Worm (Caenorhabditis elegans) whole organism, L1 larva: ENCODE data around the gene attf-2.

ENCODE experiments used
- F16B12.6 ChIP-seq: fragments of 150-350 bp; optimal IDR thresholded peaks from 2 replicates; lab custom pipeline; 2014; ENCODE audit warnings: missing biosample characterization, missing genetic modification characterization
- elt-2 ChIP-seq: sonication (generic microtip); optimal IDR thresholded peaks from 2 replicates; lab custom pipeline; 2016; ENCODE audit warnings: missing genetic modification characterization, mild to moderate bottlenecking, inconsistent platforms, missing compliant biosample characterization, missing genetic modification reagents
- fkh-8 ChIP-seq: sonication (generic microtip); optimal IDR thresholded peaks from 2 replicates; lab custom pipeline; 2016; ENCODE audit warnings: mild to moderate bottlenecking, missing genetic modification characterization, missing compliant biosample characterization
- lin-13 ChIP-seq: fragments of 150-350 bp; optimal IDR thresholded peaks from 2 replicates; lab custom pipeline; 2014; ENCODE audit warnings: missing biosample characterization, missing genetic modification reagents, missing genetic modification characterization
- nhr-28 ChIP-seq: fragments of 150-350 bp; optimal IDR thresholded peaks from 2 replicates; lab custom pipeline; 2014; ENCODE audit warnings: missing biosample characterization, missing genetic modification characterization
- sox-4 ChIP-seq: sonication (generic microtip); optimal IDR thresholded peaks from 2 replicates; lab custom pipeline; 2016; ENCODE audit warnings: missing genetic modification characterization, missing compliant biosample characterization
- sptf-1 ChIP-seq: fragments of 150-350 bp; optimal IDR thresholded peaks from 2 replicates; lab custom pipeline; 2014; ENCODE audit warnings: missing biosample characterization, missing genetic modification characterization
- unc-62 ChIP-seq: fragments of 150-350 bp; optimal IDR thresholded peaks from 2 replicates; lab custom pipeline; 2014; ENCODE audit warnings: missing biosample characterization, missing genetic modification reagents, missing genetic modification characterization
- unc-86 ChIP-seq: sonication (generic microtip); optimal IDR thresholded peaks from 2 replicates; lab custom pipeline; 2016; ENCODE audit warnings: missing genetic modification characterization, missing compliant biosample characterization
- ztf-11 ChIP-seq, 2 experiments: sonication (generic microtip); optimal IDR thresholded peaks; 2 replicates each; lab custom pipeline; 2016 to 2017; ENCODE audit warnings: missing genetic modification characterization in 2 of 2, missing biosample characterization in 1 of 2, missing compliant biosample characterization in 1 of 2

DNA sequence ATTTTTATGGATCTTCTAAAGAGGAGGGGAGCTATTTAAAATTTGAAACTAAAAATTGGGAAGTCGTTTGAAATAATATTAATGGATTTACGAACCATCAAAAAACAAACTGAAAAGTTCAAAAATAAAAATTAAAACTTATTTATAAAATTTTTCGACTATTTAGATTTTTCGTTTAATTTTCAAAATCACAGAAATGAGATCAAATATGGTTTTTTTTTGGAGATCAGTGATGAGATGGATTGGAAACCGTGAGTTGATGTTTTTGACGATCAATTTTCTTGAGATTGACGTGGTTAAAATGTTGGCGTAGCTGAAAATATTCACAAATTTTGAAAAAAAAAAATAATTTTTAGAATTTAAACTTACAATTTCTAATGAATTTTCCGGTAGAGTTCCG, 23.1 kb upstream of the attf-2 start, which contains the start of gene C13F10.5:
- TF ChIP-seq F16B12.6: no peak
- no peak for TF ChIP-seq ztf-11 (tag; optimal IDR thresholded peaks at IDR 0.05; lab: Kevin White, UChicago)
- TF ChIP-seq sox-4: no peak
- TF ChIP-seq nhr-28 (tag; lab: Kevin White, UChicago): no peak
- TF ChIP-seq unc-86: no peak
- TF ChIP-seq elt-2 (tag; lab: Kevin White, UChicago): no peak
- no peak for TF ChIP-seq unc-62 (GFP tag; lab: Kevin White, UChicago)
- TF ChIP-seq lin-13 (GFP tag; lab: Kevin White, UChicago): no peak
- TF ChIP-seq fkh-8 (tag; lab: Kevin White, UChicago): no peak
- TF ChIP-seq sptf-1 (tag; lab: Kevin White, UChicago): no peak
